Worm (Caenorhabditis elegans): Measurements from ENCODE around the gene R09D1.12.

DNA sequence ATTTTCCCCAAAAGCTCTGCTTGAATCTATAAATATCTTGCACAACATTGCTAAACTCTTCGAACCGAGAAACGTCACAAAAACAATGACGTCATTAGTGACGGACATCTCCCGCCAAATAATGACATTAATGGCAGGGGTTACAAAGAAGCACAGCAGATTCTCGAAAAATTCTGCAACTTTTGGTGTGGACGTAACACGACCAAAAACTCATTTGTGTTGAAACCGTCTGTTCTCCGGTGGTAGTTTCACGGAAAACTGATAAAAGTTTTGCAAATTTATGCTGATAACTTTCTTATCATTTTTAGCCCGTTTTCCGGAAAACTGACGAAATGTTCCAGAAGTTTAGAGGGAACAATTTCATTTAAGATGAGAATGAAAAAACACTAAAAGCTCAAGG lies 46.5 kb upstream of the R09D1.12 start:
- no peak for TF ChIP-seq flh-1 (GFP tag; optimal IDR thresholded peaks at IDR 0.05)
- no peak for TF ChIP-seq M03D4.4 (tag; optimal IDR thresholded peaks at IDR 0.05)
- no peak for TF ChIP-seq nhr-12 (tag; optimal IDR thresholded peaks at IDR 0.05)
- no peak for TF ChIP-seq ceh-43 (GFP tag; optimal IDR thresholded peaks at IDR 0.05)
